Worm (Caenorhabditis elegans): ENCODE measurements around the gene R74.8.

The R74.8 gene

ce11 chrIII:4205751-4206327, at the start of gene R74.8:
Gene R74.8, plus strand, starts transcription at chrIII:4206277.
- TF ChIP-seq nhr-28 (tag; optimal IDR thresholded peaks at IDR 0.05) (no peak), ctbp-1 (GFP tag; IDR thresholded peaks at IDR 0.05) (no peak), hlh-30 (tag; optimal IDR thresholded peaks at IDR 0.05; ENCODE audit: insufficient read depth) (no peak), Y105C5A.15 (GFP tag; IDR thresholded peaks at IDR 0.05) (no peak), set-16 (GFP tag; IDR thresholded peaks at IDR 0.05) (no peak), lsy-2 (tag; optimal IDR thresholded peaks at IDR 0.05) (peak in 1 of 2 experiments; percentile 79), hif-1 (tag; optimal IDR thresholded peaks at IDR 0.05) (no peak), gei-8 (GFP tag; optimal IDR thresholded peaks at IDR 0.05) (no peak), unc-130 (GFP tag; optimal IDR thresholded peaks at IDR 0.05) (peak; percentile 67), php-3 (GFP tag; IDR thresholded peaks at IDR 0.05) (no peak), daf-12 (tag; optimal IDR thresholded peaks at IDR 0.05) (no peak), duxl-1 (tag; optimal IDR thresholded peaks at IDR 0.05; ENCODE audit: poor library complexity) (no peak), sdz-12 (GFP tag; optimal IDR thresholded peaks at IDR 0.05) (no peak), skn-1 (tag; optimal IDR thresholded peaks at IDR 0.05) (no peak), pqm-1 (tag; optimal IDR thresholded peaks at IDR 0.05) (no peak), ceh-28 (tag; optimal IDR thresholded peaks at IDR 0.05) (no peak), ceh-32 (tag; optimal IDR thresholded peaks at IDR 0.05; ENCODE audit: poor library complexity) (no peak), pha-4 (GFP tag; IDR thresholded peaks at IDR 0.05) (no peak), pha-4 (tag; optimal IDR thresholded peaks at IDR 0.05) (no peak), mes-2 (tag; optimal IDR thresholded peaks at IDR 0.05; ENCODE audit: poor library complexity, severe bottlenecking) (no peak), dpl-1 (GFP tag; optimal IDR thresholded peaks at IDR 0.05) (no peak), egl-43 (GFP tag; IDR thresholded peaks at IDR 0.05) (no peak), lin-1 (GFP tag; IDR thresholded peaks at IDR 0.05) (no peak), ceh-20 (GFP tag; IDR thresholded peaks at IDR 0.05) (no peak), F49E8.2 (tag; optimal IDR thresholded peaks at IDR 0.05; ENCODE audit: borderline replicate concordance) (peak; percentile 19), ZK337.2 (GFP tag; IDR thresholded peaks at IDR 0.05) (no peak), zfp-3 (GFP tag; conservative IDR thresholded peaks at IDR 0.05) (no peak), nhr-6 (tag; optimal IDR thresholded peaks at IDR 0.05) (no peak), lin-15B (tag; optimal IDR thresholded peaks at IDR 0.05) (no peak), lir-3 (tag; optimal IDR thresholded peaks at IDR 0.05) (no peak), T20F7.1 (GFP tag; optimal IDR thresholded peaks at IDR 0.05) (no peak), Y5F2A.4 (GFP tag; optimal IDR thresholded peaks at IDR 0.05) (no peak), lim-7 (GFP tag; IDR thresholded peaks at IDR 0.05) (no peak), zfp-2 (tag; optimal IDR thresholded peaks at IDR 0.05) (no peak), lin-38 (GFP tag; IDR thresholded peaks at IDR 0.05) (peak; percentile 25), hmg-1.1 (GFP tag; IDR thresholded peaks at IDR 0.05) (no peak), unc-39 (tag; optimal IDR thresholded peaks at IDR 0.05) (no peak), nhr-42 (GFP tag; IDR thresholded peaks at IDR 0.05) (no peak), nhr-76 (tag; optimal IDR thresholded peaks at IDR 0.05) (no peak), Y48G9A.11 (GFP tag; IDR thresholded peaks at IDR 0.05) (peak; percentile 79), fos-1 (tag; optimal IDR thresholded peaks at IDR 0.05) (no peak), ztf-7 (tag; optimal IDR thresholded peaks at IDR 0.05) (no peak), nhr-237 (tag; optimal IDR thresholded peaks at IDR 0.05) (no peak), zag-1 (tag; optimal IDR thresholded peaks at IDR 0.05) (no peak), snpc-4 (tag; optimal IDR thresholded peaks at IDR 0.05) (no peak), mxl-2 (GFP tag; conservative IDR thresholded peaks at IDR 0.05) (no peak)
